Worm (Caenorhabditis elegans) whole organism, young adult: ENCODE data around the gene sde-2.

ENCODE experiments used
- B0019.2 ChIP-seq: fragments of 200-800 bp; sonication (Bioruptor generic); conservative IDR thresholded peaks from 2 replicates; pipeline ENCODE4 v1.3.6; 2022; ENCODE audit warnings: missing genetic modification reagents, missing genetic modification characterization, missing compliant biosample characterization
- B0035.1 ChIP-seq: sonication (generic microtip); optimal IDR thresholded peaks from 2 replicates; lab custom pipeline; 2016; ENCODE audit warnings: missing genetic modification characterization, mild to moderate bottlenecking, missing compliant biosample characterization, missing genotype, missing genetic modification reagents
- B0261.1 ChIP-seq: sonication (generic microtip); optimal IDR thresholded peaks from 2 replicates; lab custom pipeline; 2016; ENCODE audit warnings: mild to moderate bottlenecking, missing genetic modification characterization, moderate library complexity, missing compliant biosample characterization
- C06A6.2 ChIP-seq: fragments of 200-800 bp; sonication (Bioruptor generic); conservative IDR thresholded peaks from 2 replicates; pipeline ENCODE4 v1.3.6; 2022; ENCODE audit warnings: missing genetic modification characterization, missing compliant biosample characterization
- C17E4.6 ChIP-seq: fragments of 200-800 bp; sonication (Bioruptor generic); IDR thresholded peaks from 2 replicates; pipeline ENCODE4 v1.3.6; 2022; ENCODE audit warnings: missing genetic modification reagents, missing genetic modification characterization, missing compliant biosample characterization
- Y53F4B.3 ChIP-seq: fragments of 200-800 bp; sonication (Bioruptor generic); IDR thresholded peaks from 2 replicates; pipeline ENCODE4 v1.3.6; 2022; ENCODE audit warnings: missing genetic modification reagents, missing genetic modification characterization, missing compliant biosample characterization
- ZK185.1 ChIP-seq: sonication (generic microtip); optimal IDR thresholded peaks from 2 replicates; lab custom pipeline; 2016; ENCODE audit warnings: mild to moderate bottlenecking, missing genetic modification characterization, missing compliant biosample characterization; ENCODE audit not compliant: poor library complexity, severe bottlenecking
- attf-6 ChIP-seq: fragments of 200-800 bp; sonication (Bioruptor generic); IDR thresholded peaks from 2 replicates; pipeline ENCODE4 v1.3.6; 2022; ENCODE audit warnings: missing genetic modification reagents, missing genetic modification characterization, missing compliant biosample characterization
- ccch-3 ChIP-seq: fragments of 200-800 bp; sonication (Bioruptor generic); optimal IDR thresholded peaks from 2 replicates; lab custom pipeline; 2018; ENCODE audit warnings: mild to moderate bottlenecking, missing genetic modification characterization, missing compliant biosample characterization
- chd-7 ChIP-seq: sonication (generic microtip); optimal IDR thresholded peaks from 2 replicates; lab custom pipeline; 2016; ENCODE audit warnings: mild to moderate bottlenecking, missing genetic modification characterization, moderate library complexity, missing compliant biosample characterization
- dpl-1 ChIP-seq: fragments of 150-350 bp; optimal IDR thresholded peaks from 2 replicates; lab custom pipeline; 2014; ENCODE audit warnings: missing biosample characterization, missing genetic modification reagents, missing genetic modification characterization
- efl-1 ChIP-seq: fragments of 150-350 bp; optimal IDR thresholded peaks from 2 replicates; lab custom pipeline; 2014; ENCODE audit warnings: missing biosample characterization, missing genetic modification reagents, missing genetic modification characterization
- egl-44 ChIP-seq: fragments of 200-800 bp; sonication (Bioruptor generic); IDR thresholded peaks from 2 replicates; pipeline ENCODE4 v1.3.6; 2022; ENCODE audit warnings: missing genetic modification reagents, missing genetic modification characterization, missing compliant biosample characterization
- egrh-3 ChIP-seq: fragments of 200-800 bp; sonication (Bioruptor generic); IDR thresholded peaks from 2 replicates; pipeline ENCODE4 v1.3.6; 2022; ENCODE audit warnings: missing genetic modification reagents, missing genetic modification characterization, missing compliant biosample characterization
- ets-4 ChIP-seq: fragments of 200-800 bp; sonication (Bioruptor generic); optimal IDR thresholded peaks from 2 replicates; lab custom pipeline; 2018; ENCODE audit warnings: mild to moderate bottlenecking, missing genetic modification characterization, missing compliant biosample characterization
- hlh-26 ChIP-seq: fragments of 200-800 bp; sonication (Bioruptor generic); conservative IDR thresholded peaks from 2 replicates; pipeline ENCODE4 v1.3.6; 2022; ENCODE audit warnings: missing genetic modification reagents, missing genetic modification characterization, missing compliant biosample characterization
- hmg-1.2 ChIP-seq: fragments of 200-800 bp; sonication (Bioruptor generic); IDR thresholded peaks from 2 replicates; pipeline ENCODE4 v1.3.6; 2022; ENCODE audit warnings: missing genetic modification reagents, missing genetic modification characterization, missing compliant biosample characterization
- hrde-1 ChIP-seq: sonication (generic microtip); optimal IDR thresholded peaks from 2 replicates; lab custom pipeline; 2016; ENCODE audit warnings: missing genetic modification characterization, mild to moderate bottlenecking, missing compliant biosample characterization, moderate library complexity, missing genotype, missing genetic modification reagents, borderline replicate concordance
- lag-1 ChIP-seq: fragments of 200-800 bp; sonication (Bioruptor generic); IDR thresholded peaks from 2 replicates; pipeline ENCODE4 v1.3.6; 2022; ENCODE audit warnings: missing genetic modification reagents, missing genetic modification characterization, missing compliant biosample characterization
- let-607 ChIP-seq, 2 experiments: fragments of 200-800 bp in 1 of 2; sonication (Bioruptor generic) in 1 of 2; sonication (generic microtip) in 1 of 2; optimal IDR thresholded peaks; 2 replicates each; lab custom pipeline; 2016 to 2018; ENCODE audit warnings: mild to moderate bottlenecking in 2 of 2, missing compliant biosample characterization in 2 of 2, missing genetic modification characterization in 2 of 2, moderate library complexity in 2 of 2, missing genotype in 1 of 2
- lsl-1 ChIP-seq: fragments of 200-800 bp; sonication (Bioruptor generic); optimal IDR thresholded peaks from 2 replicates; lab custom pipeline; 2018; ENCODE audit warnings: mild to moderate bottlenecking, missing genetic modification characterization, moderate library complexity, missing compliant biosample characterization
- lsy-27 ChIP-seq: sonication (generic microtip); optimal IDR thresholded peaks from 2 replicates; lab custom pipeline; 2017; ENCODE audit warnings: missing genetic modification characterization, mild to moderate bottlenecking, missing compliant biosample characterization, antibody characterized with exemption, missing genotype, borderline replicate concordance; ENCODE audit not compliant: insufficient read depth
- nfya-2 ChIP-seq: fragments of 200-800 bp; sonication (Bioruptor generic); IDR thresholded peaks from 2 replicates; pipeline ENCODE4 v1.3.6; 2022; ENCODE audit warnings: missing genetic modification reagents, missing genetic modification characterization, missing compliant biosample characterization
- nhr-179 ChIP-seq: sonication (generic microtip); optimal IDR thresholded peaks from 2 replicates; lab custom pipeline; 2016; ENCODE audit warnings: mild to moderate bottlenecking, missing genetic modification characterization, missing compliant biosample characterization
- nhr-80 ChIP-seq: sonication (generic microtip); optimal IDR thresholded peaks from 2 replicates; lab custom pipeline; 2016; ENCODE audit warnings: missing genetic modification characterization, missing compliant biosample characterization
- rec-8 ChIP-seq, 2 experiments: sonication (generic microtip); optimal IDR thresholded peaks; 2 replicates each; lab custom pipeline; 2016; ENCODE audit warnings: mild to moderate bottlenecking in 2 of 2, missing genetic modification characterization in 2 of 2, missing genetic modification reagents in 2 of 2, missing genotype in 2 of 2, missing biosample characterization in 1 of 2, missing compliant biosample characterization in 1 of 2, moderate library complexity in 1 of 2
- snpc-1.1 ChIP-seq: sonication (generic microtip); optimal IDR thresholded peaks from 2 replicates; lab custom pipeline; 2017; ENCODE audit warnings: missing genetic modification characterization, mild to moderate bottlenecking, missing compliant biosample characterization, antibody characterized with exemption, moderate library complexity, missing genotype, missing genetic modification reagents; ENCODE audit not compliant: insufficient read depth
- somi-1 ChIP-seq: fragments of 200-800 bp; sonication (Bioruptor generic); optimal IDR thresholded peaks from 2 replicates; lab custom pipeline; 2018; ENCODE audit warnings: mild to moderate bottlenecking, missing genetic modification characterization, missing compliant biosample characterization
- tbp1 ChIP-seq: fragments of 200-800 bp; sonication (Bioruptor generic); optimal IDR thresholded peaks from 2 replicates; lab custom pipeline; 2018; ENCODE audit warnings: mild to moderate bottlenecking, missing genetic modification characterization, missing compliant biosample characterization
- ztf-25 ChIP-seq: fragments of 200-800 bp; sonication (Bioruptor generic); IDR thresholded peaks from 2 replicates; pipeline ENCODE4 v1.3.6; 2022; ENCODE audit warnings: missing genetic modification reagents, missing genetic modification characterization, missing compliant biosample characterization
- ztf-28 ChIP-seq: fragments of 200-800 bp; sonication (Bioruptor generic); IDR thresholded peaks from 2 replicates; pipeline ENCODE4 v1.3.6; 2022; ENCODE audit warnings: missing genetic modification reagents, missing genetic modification characterization, missing compliant biosample characterization

sde-2 gene

ce11 chrV:13600882-13601281, 26.5 kb upstream of the sde-2 start, which contains the start of gene rdy-2:
Gene rdy-2 (minus strand): TSS chrV:13600982.
- TF ChIP-seq let-607 (tag; optimal IDR thresholded peaks at IDR 0.05; lab: Kevin White, UChicago) = no peak
- no peak for TF ChIP-seq attf-6 (GFP tag; lab: Robert Waterston, UW)
- no peak for TF ChIP-seq lsy-27 (tag; lab: Kevin White, UChicago)
- TF ChIP-seq dpl-1 = no peak
- TF ChIP-seq snpc-1.1 (tag; lab: Kevin White, UChicago) = no peak
- TF ChIP-seq C17E4.6 (GFP tag; lab: Robert Waterston, UW) = no peak
- no peak for TF ChIP-seq nhr-80 (tag; lab: Kevin White, UChicago)
- no peak for TF ChIP-seq ccch-3
- no peak for TF ChIP-seq hrde-1 (tag; lab: Kevin White, UChicago)
- TF ChIP-seq nfya-2 (GFP tag; lab: Robert Waterston, UW) = no peak

- TF ChIP-seq nhr-179 (tag; lab: Kevin White, UChicago) (no peak), egl-44 (GFP tag; lab: Robert Waterston, UW) (no peak), Y53F4B.3 (GFP tag; lab: Robert Waterston, UW) (no peak), ztf-28 (GFP tag; lab: Robert Waterston, UW) (no peak), lsl-1 (GFP tag; lab: Kevin White, UChicago) (no peak), hrde-1 (tag; lab: Kevin White, UChicago) (no peak), efl-1 (GFP tag; lab: Kevin White, UChicago) (no peak), B0261.1 (tag; lab: Kevin White, UChicago) (no peak), tbp1 (GFP tag; lab: Kevin White, UChicago) (no peak), lag-1 (GFP tag; lab: Robert Waterston, UW) (no peak), egrh-3 (GFP tag; lab: Robert Waterston, UW) (no peak), hlh-26 (GFP tag; lab: Robert Waterston, UW) (no peak), ets-4 (GFP tag; lab: Kevin White, UChicago) (no peak), C06A6.2 (GFP tag; lab: Robert Waterston, UW) (no peak), chd-7 (tag; lab: Kevin White, UChicago) (no peak)
Measured at ce11 chrV:13606651-13607242, 20.6 kb upstream of the sde-2 start, which contains the start of gene fmo-4. Gene fmo-4 (minus strand): TSS chrV:13606701.

- TF ChIP-seq rec-8 (tag; optimal IDR thresholded peaks at IDR 0.05; lab: Kevin White, UChicago) (no peak), somi-1 (peak; percentile 30), ZK185.1 (tag; lab: Kevin White, UChicago) (no peak), B0035.1 (tag; lab: Kevin White, UChicago) (no peak), ztf-25 (GFP tag; lab: Robert Waterston, UW) (no peak)
Measured at ce11 chrV:13608486-13608885, 18.9 kb upstream of the sde-2 start.

- TF ChIP-seq hmg-1.2 (peak; percentile 63), B0019.2 (GFP tag; lab: Robert Waterston, UW) (no peak), nhr-179 (tag; lab: Kevin White, UChicago) (no peak)
Measured at ce11 chrV:13609806-13610205, 17.6 kb upstream of the sde-2 start.
